Fruit fly (Drosophila melanogaster): ENCODE measurements around the gene CG4042.

dm6 chr3L:20771891-20772646 lies 762 bp upstream of the CG4042 start:
- TF ChIP-seq CTCF (optimal IDR thresholded peaks at IDR 0.05), result no peak
- no peak for TF ChIP-seq CG8478 (optimal IDR thresholded peaks at IDR 0.05)
